Worm (Caenorhabditis elegans): Measurements from ENCODE around the gene mig-6.

Gene mig-6

DNA sequence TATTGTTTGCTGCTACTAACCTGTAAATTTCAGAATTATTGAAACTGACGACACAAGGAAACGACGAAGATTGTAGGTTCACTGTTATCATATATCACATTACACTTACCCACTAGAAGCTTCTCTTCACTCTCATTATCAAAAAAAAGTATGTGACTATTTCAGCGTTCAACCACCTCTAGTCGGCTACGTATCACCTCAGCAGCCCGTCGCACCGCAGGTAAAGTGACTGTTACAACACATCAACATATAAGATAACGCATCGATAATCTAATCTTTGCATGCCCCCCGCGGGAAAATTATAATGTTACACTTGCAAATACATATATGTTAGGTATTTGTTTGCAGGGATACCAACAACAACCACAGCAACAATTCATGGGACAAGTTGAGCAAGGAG lies 40.4 kb upstream of the mig-6 start:
- TF ChIP-seq nhr-12 (tag; optimal IDR thresholded peaks at IDR 0.05) = no peak
- peak; percentile 70 for TF ChIP-seq elt-2 (tag; optimal IDR thresholded peaks at IDR 0.05)
- no peak for TF ChIP-seq mef-2 (tag; optimal IDR thresholded peaks at IDR 0.05)

DNA sequence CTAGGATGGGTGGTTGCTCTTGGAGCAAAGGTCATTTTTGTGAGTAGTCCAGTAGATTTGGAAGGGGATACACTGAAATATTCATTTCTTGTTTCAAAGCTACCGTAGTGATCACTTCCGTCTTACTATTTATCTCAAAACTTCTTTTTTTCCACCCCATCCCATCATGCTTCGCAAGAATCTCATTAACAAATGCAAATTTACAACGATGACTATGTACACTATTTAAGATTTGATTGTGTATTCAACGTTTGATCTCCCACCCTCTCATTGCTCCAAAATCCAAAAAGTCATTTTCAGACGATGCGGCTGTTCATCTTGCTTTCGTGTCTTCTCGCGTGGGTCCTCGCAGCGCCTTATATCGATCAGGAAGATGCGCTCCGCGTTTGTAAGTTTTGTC lies 34.0 kb upstream of the mig-6 start, which contains the start of gene flp-21:
Gene flp-21 (plus strand): TSS at position 301 of the 400 bp plus-strand sequence.
- TF ChIP-seq dsc-1 (tag; optimal IDR thresholded peaks at IDR 0.05) (no peak), lsy-2 (tag; optimal IDR thresholded peaks at IDR 0.05) (no peak), pag-3 (tag; optimal IDR thresholded peaks at IDR 0.05; ENCODE audit: borderline replicate concordance, insufficient read depth) (no peak), lin-15B (tag; optimal IDR thresholded peaks at IDR 0.05) (no peak), nhr-47 (tag; optimal IDR thresholded peaks at IDR 0.05) (no peak), mef-2 (tag; optimal IDR thresholded peaks at IDR 0.05) (no peak), hlh-17 (GFP tag; optimal IDR thresholded peaks at IDR 0.05; ENCODE audit: borderline replicate concordance) (no peak)

DNA sequence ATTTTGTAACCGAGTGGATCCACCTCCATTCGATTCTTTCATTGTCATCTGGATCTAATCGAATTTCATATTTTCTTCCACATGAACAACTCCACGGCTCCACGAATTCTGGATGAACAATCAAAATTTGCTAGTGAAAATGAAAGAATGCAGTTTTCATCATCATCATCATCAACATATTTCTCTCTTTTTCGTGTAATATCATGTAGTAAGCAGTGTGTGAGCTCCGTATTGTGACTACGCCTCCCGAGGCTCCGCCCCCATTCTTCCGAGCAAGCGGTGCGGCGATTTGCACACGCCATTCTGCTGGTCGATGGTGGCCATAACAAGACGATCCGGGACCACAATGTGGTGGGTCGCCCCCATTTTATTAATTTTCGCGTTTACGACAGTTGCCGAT lies 28.9 kb upstream of the mig-6 start, which contains the start of gene ZK742.7:
Gene ZK742.7 (plus strand): TSS at position 301 of the 400 bp plus-strand sequence.
- TF ChIP-seq pag-3 (tag; optimal IDR thresholded peaks at IDR 0.05; ENCODE audit: borderline replicate concordance, insufficient read depth) = no peak
- no peak for TF ChIP-seq nhr-19 (GFP tag; conservative IDR thresholded peaks at IDR 0.05)
- no peak for TF ChIP-seq sptf-1 (tag; optimal IDR thresholded peaks at IDR 0.05)
- no peak for TF ChIP-seq nhr-237 (tag; optimal IDR thresholded peaks at IDR 0.05)

DNA sequence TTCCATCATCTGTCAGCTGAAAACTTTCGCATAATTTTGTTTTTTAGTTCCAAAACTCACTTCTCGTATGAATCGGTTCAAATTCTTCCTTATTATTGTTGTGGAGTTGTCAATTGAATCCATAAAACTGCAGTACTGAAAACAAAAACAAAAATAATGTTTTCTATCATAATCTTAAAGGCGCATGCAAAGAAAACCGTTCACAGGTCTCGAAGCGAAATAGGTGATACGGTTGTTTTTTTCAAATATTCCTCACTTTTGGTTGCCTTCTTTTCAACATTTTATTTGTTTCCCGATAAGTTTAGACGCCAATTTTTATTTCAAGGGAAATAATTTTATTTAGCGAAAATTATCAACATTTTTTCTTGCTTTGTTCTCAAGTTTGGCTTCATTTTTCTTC lies 23.5 kb upstream of the mig-6 start:
- no peak for TF ChIP-seq irx-1 (tag; optimal IDR thresholded peaks at IDR 0.05)
- TF ChIP-seq aly-2 (tag; optimal IDR thresholded peaks at IDR 0.05) = no peak
- no peak for TF ChIP-seq tbx-2 (tag; optimal IDR thresholded peaks at IDR 0.05)
- TF ChIP-seq snpc-4 (tag; optimal IDR thresholded peaks at IDR 0.05) = no peak
- no peak for TF ChIP-seq C34B4.2 (tag; optimal IDR thresholded peaks at IDR 0.05)
- TF ChIP-seq lsy-2 (tag; optimal IDR thresholded peaks at IDR 0.05) = no peak
- no peak for TF ChIP-seq mab-9 (GFP tag; IDR thresholded peaks at IDR 0.05)
- no peak for TF ChIP-seq nhr-28 (tag; optimal IDR thresholded peaks at IDR 0.05)
- no peak for TF ChIP-seq snu-23 (GFP tag; optimal IDR thresholded peaks at IDR 0.05)
- TF ChIP-seq sox-4 (tag; optimal IDR thresholded peaks at IDR 0.05) = no peak
- TF ChIP-seq sup-37 (GFP tag; optimal IDR thresholded peaks at IDR 0.05) = no peak
- TF ChIP-seq skn-1 (tag; optimal IDR thresholded peaks at IDR 0.05) = no peak
- no peak for TF ChIP-seq F16B12.6 (tag; optimal IDR thresholded peaks at IDR 0.05)
- TF ChIP-seq ceh-8 (GFP tag; optimal IDR thresholded peaks at IDR 0.05) = no peak
- no peak for TF ChIP-seq nhr-47 (tag; optimal IDR thresholded peaks at IDR 0.05)
- TF ChIP-seq fkh-10 (GFP tag; optimal IDR thresholded peaks at IDR 0.05) = no peak

DNA sequence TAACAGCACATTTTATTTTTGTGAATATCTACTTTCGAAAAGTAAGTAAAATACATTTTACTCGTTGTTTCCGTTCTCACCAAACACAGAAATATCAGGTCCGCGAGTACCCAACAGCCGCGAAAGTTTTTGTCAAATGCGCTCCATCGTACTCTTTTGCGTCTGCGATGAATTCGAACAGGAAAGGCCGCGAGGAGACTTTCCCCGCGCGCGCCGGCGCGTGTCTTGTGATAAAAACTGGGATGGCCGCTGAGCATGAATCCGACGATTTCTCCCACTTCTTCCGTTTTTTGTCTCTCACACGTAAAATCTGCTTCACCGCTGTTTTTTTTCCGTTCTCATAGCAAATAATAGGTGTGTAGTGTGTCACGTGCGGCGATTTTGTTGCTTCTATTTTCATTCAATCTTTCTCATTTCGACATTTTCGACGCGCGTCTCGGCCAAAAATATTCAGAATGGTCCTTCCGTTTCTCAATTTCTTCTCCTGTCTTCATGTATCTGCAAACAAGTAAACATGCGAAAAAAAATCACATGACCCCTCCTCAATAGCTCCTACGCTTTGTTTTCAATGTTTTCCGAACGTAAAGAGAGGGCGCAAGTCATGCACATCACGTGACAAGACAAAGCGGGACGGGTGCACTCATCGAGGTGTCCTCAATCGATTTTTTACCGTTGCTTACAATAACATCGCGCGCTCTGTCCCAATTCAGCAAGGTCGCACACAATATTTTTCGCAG lies 22.8 kb upstream of the mig-6 start, which contains the start of gene uvs-1:
Gene uvs-1 (minus strand): TSS at position 145 of the 737 bp plus-strand sequence.
- TF ChIP-seq nhr-237 (tag; optimal IDR thresholded peaks at IDR 0.05) = no peak
- TF ChIP-seq nhr-19 (GFP tag; conservative IDR thresholded peaks at IDR 0.05) = peak; percentile 69
- peak; percentile 57 for TF ChIP-seq nhr-47 (tag; optimal IDR thresholded peaks at IDR 0.05)
- peak; percentile 65 for TF ChIP-seq nhr-20 (tag; optimal IDR thresholded peaks at IDR 0.05)
- TF ChIP-seq ceh-82 (tag; optimal IDR thresholded peaks at IDR 0.05) = peak in 2 of 3 experiments; percentile 20 to 78
- TF ChIP-seq lin-39 (tag; optimal IDR thresholded peaks at IDR 0.05) = no peak
- peak; percentile 78 for TF ChIP-seq lin-14 (GFP tag; optimal IDR thresholded peaks at IDR 0.05)
- TF ChIP-seq elt-2 (tag; optimal IDR thresholded peaks at IDR 0.05) = peak; percentile 38
- TF ChIP-seq ztf-11 (tag; optimal IDR thresholded peaks at IDR 0.05) = no peak
- peak; percentile 40 for TF ChIP-seq snu-23 (GFP tag; optimal IDR thresholded peaks at IDR 0.05)
- TF ChIP-seq unc-98 (GFP tag; IDR thresholded peaks at IDR 0.05) = no peak
- no peak for TF ChIP-seq sptf-1 (tag; optimal IDR thresholded peaks at IDR 0.05)
- no peak for TF ChIP-seq pag-3 (tag; optimal IDR thresholded peaks at IDR 0.05; ENCODE audit: borderline replicate concordance, insufficient read depth)
- peak; percentile 59 for TF ChIP-seq lin-15B (tag; optimal IDR thresholded peaks at IDR 0.05)
- peak; percentile 37 for TF ChIP-seq xbp-1 (tag; optimal IDR thresholded peaks at IDR 0.05)
- TF ChIP-seq nhr-28 (tag; optimal IDR thresholded peaks at IDR 0.05) = no peak
- TF ChIP-seq sox-4 (tag; optimal IDR thresholded peaks at IDR 0.05) = no peak
- TF ChIP-seq ztf-4 (tag; optimal IDR thresholded peaks at IDR 0.05) = no peak
- TF ChIP-seq dsc-1 (tag; optimal IDR thresholded peaks at IDR 0.05) = no peak
- TF ChIP-seq lin-35 (GFP tag; optimal IDR thresholded peaks at IDR 0.05) = peak; percentile 50 to 57
- peak; percentile 79 for TF ChIP-seq blmp-1 (tag; optimal IDR thresholded peaks at IDR 0.05)
- TF ChIP-seq hpl-2 (GFP tag; optimal IDR thresholded peaks at IDR 0.05) = no peak
- TF ChIP-seq isw-1 (GFP tag; IDR thresholded peaks at IDR 0.05) = no peak
- no peak for TF ChIP-seq unc-62 (GFP tag; optimal IDR thresholded peaks at IDR 0.05)
- TF ChIP-seq aha-1 (tag; optimal IDR thresholded peaks at IDR 0.05) = no peak
- TF ChIP-seq tbx-2 (tag; optimal IDR thresholded peaks at IDR 0.05) = peak; percentile 41
- peak; percentile 66 for TF ChIP-seq fkh-8 (tag; optimal IDR thresholded peaks at IDR 0.05)
- TF ChIP-seq unc-86 (tag; optimal IDR thresholded peaks at IDR 0.05) = peak; percentile 8
- peak; percentile 28 for TF ChIP-seq F16B12.6 (tag; optimal IDR thresholded peaks at IDR 0.05)
